Worm (Caenorhabditis elegans) whole organism, L2 larva: ENCODE results near the gene pfd-1.

Source experiments
- C34F6.9 ChIP-seq: fragments of 150-350 bp; optimal IDR thresholded peaks from 2 replicates; lab custom pipeline; 2014; ENCODE audit warnings: missing biosample characterization, missing genetic modification characterization
- F13H6.1 ChIP-seq: sonication (generic microtip); optimal IDR thresholded peaks from 2 replicates; lab custom pipeline; 2016; ENCODE audit warnings: missing genetic modification characterization, missing compliant biosample characterization
- Y55F3AM.14 ChIP-seq: fragments of 200-800 bp; sonication (Bioruptor generic); optimal IDR thresholded peaks from 2 replicates; lab custom pipeline; 2018; ENCODE audit warnings: mild to moderate bottlenecking, missing genetic modification characterization, missing compliant biosample characterization
- ZK546.5 ChIP-seq: sonication (generic microtip); optimal IDR thresholded peaks from 2 replicates; lab custom pipeline; 2017; ENCODE audit warnings: missing biosample characterization, missing genetic modification characterization
- alr-1 ChIP-seq: fragments of 150-350 bp; optimal IDR thresholded peaks from 2 replicates; lab custom pipeline; 2014; ENCODE audit warnings: missing biosample characterization, missing genetic modification characterization
- ama-1 ChIP-seq: fragments of 150-350 bp; optimal IDR thresholded peaks from 2 replicates; lab custom pipeline; 2018; ENCODE audit warnings: inconsistent platforms
- ceh-16 ChIP-seq: fragments of 150-350 bp; optimal IDR thresholded peaks from 2 replicates; lab custom pipeline; 2014; ENCODE audit warnings: missing biosample characterization, missing genetic modification characterization
- ceh-82 ChIP-seq: fragments of 150-350 bp; optimal IDR thresholded peaks from 2 replicates; lab custom pipeline; 2014; ENCODE audit warnings: missing biosample characterization, missing genetic modification characterization
- crh-2 ChIP-seq: sonication (generic microtip); optimal IDR thresholded peaks from 2 replicates; lab custom pipeline; 2017; ENCODE audit warnings: missing biosample characterization, missing genetic modification characterization
- dmd-4 ChIP-seq: sonication (generic microtip); optimal IDR thresholded peaks from 2 replicates; lab custom pipeline; 2017; ENCODE audit warnings: missing biosample characterization, missing genetic modification characterization
- egl-27 ChIP-seq: sonication (generic microtip); optimal IDR thresholded peaks from 3 replicates; lab custom pipeline; 2017; ENCODE audit warnings: missing biosample characterization, missing genetic modification reagents, missing genetic modification characterization
- fos-1 ChIP-seq: fragments of 150-350 bp; optimal IDR thresholded peaks from 2 replicates; lab custom pipeline; 2014; ENCODE audit warnings: missing biosample characterization, missing genetic modification characterization
- gmeb-1 ChIP-seq: fragments of 150-350 bp; optimal IDR thresholded peaks from 2 replicates; lab custom pipeline; 2014; ENCODE audit warnings: missing biosample characterization, missing genetic modification characterization
- lin-11 ChIP-seq: fragments of 150-350 bp; sonication (generic microtip); optimal IDR thresholded peaks from 2 replicates; lab custom pipeline; 2014; ENCODE audit warnings: missing biosample characterization, missing genetic modification characterization, inconsistent platforms, mixed read lengths
- lin-13 ChIP-seq: fragments of 150-350 bp; optimal IDR thresholded peaks from 2 replicates; lab custom pipeline; 2014; ENCODE audit warnings: missing biosample characterization, missing genetic modification reagents, missing genetic modification characterization
- lin-39 ChIP-seq: fragments of 150-350 bp; optimal IDR thresholded peaks from 2 replicates; lab custom pipeline; 2014; ENCODE audit warnings: missing biosample characterization, missing genetic modification reagents, missing genetic modification characterization
- lsy-2 ChIP-seq, 2 experiments: fragments of 150-350 bp in 1 of 2; sonication (generic microtip) in 1 of 2; optimal IDR thresholded peaks; 2 replicates each; lab custom pipeline; 2014 to 2017; ENCODE audit warnings: missing biosample characterization in 2 of 2, missing genetic modification characterization in 2 of 2
- mab-5 ChIP-seq: fragments of 150-350 bp; optimal IDR thresholded peaks from 2 replicates; lab custom pipeline; 2014; ENCODE audit warnings: missing biosample characterization, missing genetic modification characterization
- mbf-1 ChIP-seq: sonication (generic microtip); optimal IDR thresholded peaks from 2 replicates; lab custom pipeline; 2017; ENCODE audit warnings: missing biosample characterization, missing genetic modification characterization
- mdl-1 ChIP-seq, 2 experiments: fragments of 150-350 bp in 1 of 2; sonication (generic microtip) in 1 of 2; optimal IDR thresholded peaks; 2 replicates each; lab custom pipeline; 2017; ENCODE audit warnings: missing biosample characterization in 2 of 2, missing genetic modification characterization in 2 of 2
- nhr-10 ChIP-seq: sonication (generic microtip); optimal IDR thresholded peaks from 2 replicates; lab custom pipeline; 2017; ENCODE audit warnings: missing biosample characterization, missing genetic modification characterization
- nhr-11 ChIP-seq: fragments of 150-350 bp; optimal IDR thresholded peaks from 2 replicates; lab custom pipeline; 2014; ENCODE audit warnings: missing biosample characterization, missing genetic modification characterization
- nhr-12 ChIP-seq: fragments of 150-350 bp; optimal IDR thresholded peaks from 2 replicates; lab custom pipeline; 2014; ENCODE audit warnings: missing biosample characterization, missing genetic modification characterization
- nhr-129 ChIP-seq: fragments of 150-350 bp; optimal IDR thresholded peaks from 2 replicates; lab custom pipeline; 2014; ENCODE audit warnings: missing biosample characterization, missing genetic modification characterization
- nhr-21 ChIP-seq: fragments of 150-350 bp; optimal IDR thresholded peaks from 2 replicates; lab custom pipeline; 2014; ENCODE audit warnings: missing biosample characterization, missing genetic modification characterization
- nhr-23 ChIP-seq: fragments of 150-350 bp; optimal IDR thresholded peaks from 2 replicates; lab custom pipeline; 2014; ENCODE audit warnings: missing biosample characterization, missing genetic modification reagents, missing genetic modification characterization
- nhr-237 ChIP-seq: fragments of 150-350 bp; optimal IDR thresholded peaks from 2 replicates; lab custom pipeline; 2014; ENCODE audit warnings: missing biosample characterization, missing genetic modification characterization
- nhr-25 ChIP-seq: fragments of 150-350 bp; sonication (generic microtip); optimal IDR thresholded peaks from 3 replicates; lab custom pipeline; 2014; ENCODE audit warnings: missing biosample characterization, missing genetic modification characterization
- nhr-6 ChIP-seq: fragments of 150-350 bp; optimal IDR thresholded peaks from 2 replicates; lab custom pipeline; 2014; ENCODE audit warnings: missing biosample characterization, missing genetic modification characterization
- peb-1 ChIP-seq: fragments of 150-350 bp; optimal IDR thresholded peaks from 2 replicates; lab custom pipeline; 2014; ENCODE audit warnings: missing biosample characterization, missing genetic modification characterization
- sem-4 ChIP-seq: fragments of 150-350 bp; optimal IDR thresholded peaks from 2 replicates; lab custom pipeline; 2014; ENCODE audit warnings: missing biosample characterization, missing genetic modification reagents, missing genetic modification characterization
- skn-1 ChIP-seq: sonication (generic microtip); optimal IDR thresholded peaks from 2 replicates; lab custom pipeline; 2017; ENCODE audit warnings: missing biosample characterization, missing genetic modification characterization
- sma-3 ChIP-seq: sonication (generic microtip); optimal IDR thresholded peaks from 2 replicates; lab custom pipeline; 2016; ENCODE audit warnings: missing genetic modification reagents, missing genetic modification characterization, missing compliant biosample characterization
- sma-9 ChIP-seq, 2 experiments: fragments of 150-350 bp in 1 of 2; sonication (generic microtip) in 1 of 2; optimal IDR thresholded peaks; 2 replicates each; lab custom pipeline; 2014 to 2016; ENCODE audit warnings: missing genetic modification characterization in 2 of 2, mild to moderate bottlenecking in 1 of 2, missing biosample characterization in 1 of 2, missing compliant biosample characterization in 1 of 2, missing genetic modification reagents in 1 of 2, moderate library complexity in 1 of 2
- snpc-4 ChIP-seq: fragments of 150-350 bp; optimal IDR thresholded peaks from 2 replicates; lab custom pipeline; 2014; ENCODE audit warnings: missing biosample characterization, missing genetic modification characterization
- unc-39 ChIP-seq: fragments of 150-350 bp; optimal IDR thresholded peaks from 2 replicates; lab custom pipeline; 2014; ENCODE audit warnings: missing biosample characterization, missing genetic modification characterization
- unc-55 ChIP-seq: fragments of 150-350 bp; sonication (generic microtip); optimal IDR thresholded peaks from 3 replicates; lab custom pipeline; 2014; ENCODE audit warnings: missing biosample characterization, missing genetic modification reagents, missing genetic modification characterization
- unc-62 ChIP-seq: fragments of 150-350 bp; optimal IDR thresholded peaks from 2 replicates; lab custom pipeline; 2014; ENCODE audit warnings: missing biosample characterization, missing genetic modification reagents, missing genetic modification characterization
- ztf-1 ChIP-seq: fragments of 200-800 bp; sonication (Bioruptor generic); conservative IDR thresholded peaks from 2 replicates; pipeline ENCODE4 v1.3.6; 2022; ENCODE audit warnings: missing genetic modification characterization, missing compliant biosample characterization
- ztf-11 ChIP-seq: sonication (generic microtip); optimal IDR thresholded peaks from 2 replicates; lab custom pipeline; 2017; ENCODE audit warnings: missing biosample characterization, missing genetic modification characterization
- ztf-4 ChIP-seq: fragments of 150-350 bp; optimal IDR thresholded peaks from 2 replicates; lab custom pipeline; 2014; ENCODE audit warnings: missing biosample characterization, missing genetic modification characterization

Gene pfd-1

DNA sequence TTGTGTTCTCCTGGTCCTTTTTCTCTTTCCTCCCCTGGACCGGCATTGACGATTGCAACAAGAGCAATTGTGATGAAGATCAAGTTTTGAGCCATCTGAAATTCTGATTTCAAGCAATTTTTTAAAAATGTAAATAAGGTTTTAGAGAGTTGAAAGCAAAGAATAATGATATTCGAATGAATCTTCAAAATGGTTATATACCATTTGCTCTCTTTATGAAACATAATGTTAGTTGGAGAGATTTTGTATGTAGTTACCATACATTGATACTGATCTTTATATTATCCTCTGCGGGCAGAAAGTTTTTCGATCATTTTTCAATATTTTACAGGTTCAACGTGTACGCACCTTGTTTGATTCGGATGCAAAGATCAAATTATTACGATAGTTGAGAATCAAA is 44.2 kb upstream of the pfd-1 start, which contains the start of gene srlf-24:
Gene srlf-24, minus strand, starts transcription at position 101 of the 400 bp plus-strand sequence.
- TF ChIP-seq lin-39 (tag; lab: Kevin White, UChicago): no peak
- TF ChIP-seq lsy-2 (tag; optimal IDR thresholded peaks at IDR 0.05; lab: Kevin White, UChicago): no peak

DNA sequence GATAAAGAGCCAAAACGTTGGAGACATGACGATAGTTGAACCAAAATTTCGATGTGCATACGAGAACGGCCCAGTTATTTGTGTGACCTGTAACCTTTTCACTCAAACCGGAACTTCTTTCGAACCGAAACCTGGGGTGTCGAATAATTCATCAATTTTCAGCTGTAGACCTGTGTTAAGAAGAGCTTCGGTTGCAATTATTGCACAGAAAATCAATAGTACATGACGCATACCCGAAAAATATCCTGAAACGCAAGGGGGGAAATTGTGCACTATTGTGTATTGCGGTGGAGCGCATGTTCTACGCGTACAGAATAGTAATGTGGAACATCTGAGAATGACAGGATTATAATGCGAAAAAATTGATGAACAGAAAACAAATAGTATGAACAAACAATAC is 40.1 kb upstream of the pfd-1 start, which contains the start of gene pigk-1:
Gene pigk-1, minus strand, starts transcription at position 248 of the 400 bp plus-strand sequence.
- TF ChIP-seq skn-1 (tag; lab: Kevin White, UChicago) (no peak), lsy-2 (tag; optimal IDR thresholded peaks at IDR 0.05; lab: Kevin White, UChicago) (peak in 1 of 2 experiments; percentile 7)
- TF ChIP-seq, all 48 proteins: peak for 1

DNA sequence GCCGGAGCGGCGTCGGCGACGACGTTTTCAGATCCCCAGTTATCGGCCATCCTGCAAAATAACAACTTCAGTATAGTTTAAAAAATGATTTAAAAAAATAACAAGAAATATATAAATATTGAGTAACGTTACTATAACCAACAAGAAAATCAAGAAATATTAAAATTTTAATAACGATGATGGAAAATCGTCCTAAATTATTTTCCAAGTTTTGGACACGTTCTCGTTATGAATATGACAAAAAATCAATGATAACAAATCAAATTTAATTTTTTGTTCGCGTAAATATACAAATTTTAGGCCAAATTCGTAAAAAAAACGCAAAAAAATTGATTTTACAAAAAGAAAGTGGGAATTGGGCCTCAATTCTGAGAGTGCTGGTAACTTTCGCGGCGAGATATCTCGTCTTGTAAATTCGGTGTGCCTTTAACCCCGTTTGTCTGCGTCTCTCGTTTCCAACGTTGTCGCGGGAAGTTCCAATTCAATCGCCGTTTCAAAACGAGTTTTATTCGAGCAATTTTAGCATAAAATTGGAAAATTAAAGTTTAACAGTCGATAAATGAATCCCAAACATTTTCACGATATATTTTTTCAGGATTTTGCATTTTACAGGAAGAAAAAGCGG is 38.8 kb upstream of the pfd-1 start, which contains the start of gene rps-5:
Gene rps-5, minus strand, starts transcription at position 51 of the 625 bp plus-strand sequence.
- TF ChIP-seq egl-27 (tag; lab: Kevin White, UChicago) (no peak), lin-11 (tag; lab: Kevin White, UChicago) (peak; percentile 47), nhr-12 (tag; lab: Kevin White, UChicago) (no peak), C34F6.9 (peak; percentile 71), skn-1 (tag; lab: Kevin White, UChicago) (no peak), nhr-25 (tag; lab: Kevin White, UChicago) (peak; percentile 59), nhr-10 (tag; lab: Kevin White, UChicago) (no peak), fos-1 (tag; lab: Kevin White, UChicago) (peak; percentile 33), sem-4 (tag; lab: Kevin White, UChicago) (peak; percentile 29), sma-9 (GFP tag; optimal IDR thresholded peaks at IDR 0.05; lab: Kevin White, UChicago) (peak; percentile 41), sma-9 (tag; optimal IDR thresholded peaks at IDR 0.05; lab: Kevin White, UChicago) (no peak), gmeb-1 (tag; lab: Kevin White, UChicago) (peak; percentile 78), mbf-1 (tag; lab: Kevin White, UChicago) (no peak), ztf-1 (GFP tag; lab: Robert Waterston, UW) (no peak), unc-62 (GFP tag; lab: Kevin White, UChicago) (no peak), lin-39 (tag; lab: Kevin White, UChicago) (no peak), nhr-11 (tag; lab: Kevin White, UChicago) (no peak), ztf-11 (no peak), nhr-21 (tag; lab: Kevin White, UChicago) (peak; percentile 33), ama-1 (lab: Kevin White, UChicago) (peak; percentile 18), lsy-2 (tag; optimal IDR thresholded peaks at IDR 0.05; lab: Kevin White, UChicago) (peak; percentile 50 to 89), F13H6.1 (tag; lab: Kevin White, UChicago) (peak; percentile 20), crh-2 (peak; percentile 65), snpc-4 (tag; lab: Kevin White, UChicago) (peak; percentile 49), lin-13 (GFP tag; lab: Kevin White, UChicago) (peak; percentile 61), nhr-129 (tag; lab: Kevin White, UChicago) (peak; percentile 71), mab-5 (tag; lab: Kevin White, UChicago) (peak; percentile 14), unc-55 (GFP tag; lab: Kevin White, UChicago) (peak; percentile 86), sma-3 (GFP tag; lab: Kevin White, UChicago) (peak; percentile 22), ceh-16 (tag; lab: Kevin White, UChicago) (no peak), ZK546.5 (tag; lab: Kevin White, UChicago) (peak; percentile 15), unc-39 (tag; lab: Kevin White, UChicago) (no peak)

DNA sequence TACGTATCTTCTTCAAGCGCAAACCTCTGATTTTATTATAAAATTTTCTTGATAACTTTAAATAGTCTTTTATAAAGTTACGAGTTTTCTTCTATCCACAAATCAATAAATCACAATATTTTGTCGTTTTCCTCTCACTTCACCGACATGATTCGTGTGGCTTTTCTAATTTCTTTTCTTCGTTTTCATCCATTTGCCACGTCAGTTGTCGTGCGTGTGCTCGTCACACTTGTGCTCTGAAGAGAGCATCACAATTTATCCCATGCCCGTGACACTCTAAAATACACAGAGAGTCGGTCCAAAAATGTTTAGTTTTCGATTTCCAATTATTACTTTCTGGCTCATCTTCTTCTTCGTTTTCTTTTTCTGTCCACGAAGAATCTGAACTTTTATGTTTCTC is 38.0 kb upstream of the pfd-1 start:
- peak; percentile 44 for TF ChIP-seq nhr-129 (tag; lab: Kevin White, UChicago)
- TF ChIP-seq lsy-2 (tag; optimal IDR thresholded peaks at IDR 0.05; lab: Kevin White, UChicago): peak in 1 of 2 experiments; percentile 21
- TF ChIP-seq nhr-237 (tag; lab: Kevin White, UChicago): no peak
- TF ChIP-seq nhr-10 (tag; lab: Kevin White, UChicago): no peak
- TF ChIP-seq ZK546.5 (tag; lab: Kevin White, UChicago): no peak
- TF ChIP-seq crh-2: peak; percentile 49

DNA sequence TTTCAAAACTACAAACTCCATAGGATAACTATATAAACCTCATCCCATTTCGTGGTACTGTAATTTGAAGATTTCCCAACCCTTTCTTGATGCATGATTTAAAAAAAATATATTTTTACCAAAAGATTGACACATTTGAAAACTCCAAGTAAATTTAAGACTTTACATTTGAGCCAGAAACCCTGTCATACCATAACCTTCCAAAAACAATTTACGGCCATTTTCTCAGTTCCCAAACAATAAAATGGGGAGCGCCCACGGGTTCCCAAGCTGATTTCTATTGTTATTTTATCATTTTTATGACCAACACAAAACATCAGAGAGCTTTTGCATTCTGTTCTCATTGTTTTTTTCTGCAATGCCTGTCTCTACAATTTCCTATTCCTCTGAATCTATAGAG is 37.3 kb upstream of the pfd-1 start, which contains the start of gene clc-9:
Gene clc-9, plus strand, starts transcription at position 301 of the 400 bp plus-strand sequence.
- TF ChIP-seq peb-1 (tag; lab: Kevin White, UChicago) (no peak), dmd-4 (tag; lab: Kevin White, UChicago) (no peak), mab-5 (tag; lab: Kevin White, UChicago) (no peak), ztf-4 (tag; lab: Kevin White, UChicago) (no peak), nhr-25 (tag; lab: Kevin White, UChicago) (no peak), Y55F3AM.14 (GFP tag; lab: Kevin White, UChicago) (no peak), ztf-11 (no peak), unc-62 (GFP tag; lab: Kevin White, UChicago) (no peak), nhr-10 (tag; lab: Kevin White, UChicago) (no peak), nhr-23 (no peak), ztf-1 (GFP tag; lab: Robert Waterston, UW) (no peak), mdl-1 (tag; optimal IDR thresholded peaks at IDR 0.05; lab: Kevin White, UChicago) (no peak), ceh-82 (tag; lab: Kevin White, UChicago) (no peak), skn-1 (tag; lab: Kevin White, UChicago) (no peak), nhr-21 (tag; lab: Kevin White, UChicago) (no peak), alr-1 (tag; lab: Kevin White, UChicago) (no peak), nhr-6 (tag; lab: Kevin White, UChicago) (no peak), F13H6.1 (tag; lab: Kevin White, UChicago) (no peak)
- TF ChIP-seq, all 48 proteins: peak for 0
